Fruit fly (Drosophila melanogaster) Kc167 (cell line): Measurements from ENCODE around the gene CG14341.

Source experiments
- Myc ChIP-seq: fragments of >200 bp; optimal IDR thresholded peaks from 2 replicates; lab custom pipeline; 2017; ENCODE audit warnings: missing external identifiers
- Sin3A ChIP-seq: fragments of >200 bp; optimal IDR thresholded peaks from 2 replicates; lab custom pipeline; 2018; ENCODE audit warnings: missing external identifiers
- h ChIP-seq: fragments of >200 bp; optimal IDR thresholded peaks from 3 replicates; lab custom pipeline; 2018; ENCODE audit warnings: missing external identifiers
- insv ChIP-seq: fragments of >200 bp; optimal IDR thresholded peaks from 3 replicates; lab custom pipeline; 2018; ENCODE audit warnings: missing external identifiers
- psq ChIP-seq: fragments of >200 bp; optimal IDR thresholded peaks from 2 replicates; lab custom pipeline; 2017; ENCODE audit warnings: missing external identifiers
- ttk ChIP-seq: sonication (Bioruptor generic); optimal IDR thresholded peaks from 2 replicates; lab custom pipeline; 2017; ENCODE audit warnings: missing external identifiers

Gene CG14341

DNA sequence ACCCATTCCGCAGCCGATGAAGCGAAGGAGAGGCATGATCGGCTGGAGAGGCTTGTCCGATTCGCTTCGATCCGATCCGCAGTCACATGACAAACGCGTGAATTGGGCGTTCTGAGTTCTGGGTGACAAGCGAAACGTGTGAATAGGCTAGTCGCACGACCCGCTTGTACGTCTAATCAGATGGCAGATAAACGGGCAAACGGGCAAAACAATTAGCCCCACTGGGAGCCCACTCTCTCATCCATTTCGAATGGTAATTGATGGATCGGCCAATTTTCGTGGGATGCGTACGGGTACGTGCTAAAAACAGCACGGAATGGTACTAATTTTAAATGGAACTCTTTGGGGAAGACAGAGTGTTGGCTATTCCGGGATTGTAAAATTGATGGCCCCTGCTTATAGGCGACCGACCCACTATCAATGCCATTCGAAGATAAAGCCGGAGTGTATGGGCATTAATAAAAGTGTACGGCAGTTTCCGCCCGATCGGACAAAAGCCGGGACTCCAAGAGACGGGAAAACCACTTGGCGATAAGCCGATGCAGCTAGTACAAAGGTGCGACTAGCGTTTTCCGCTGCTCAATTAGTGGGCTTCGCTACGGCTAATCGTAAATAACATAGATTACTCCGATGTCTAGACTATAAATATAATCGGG is 38.7 kb upstream of the CG14341 start:
- TF ChIP-seq h: no peak
- no peak for TF ChIP-seq ttk
- TF ChIP-seq Myc (lab: Kevin White, UChicago): no peak
- TF ChIP-seq insv (lab: Kevin White, UChicago): no peak
- TF ChIP-seq psq (lab: Kevin White, UChicago): no peak
- no peak for TF ChIP-seq Sin3A

DNA sequence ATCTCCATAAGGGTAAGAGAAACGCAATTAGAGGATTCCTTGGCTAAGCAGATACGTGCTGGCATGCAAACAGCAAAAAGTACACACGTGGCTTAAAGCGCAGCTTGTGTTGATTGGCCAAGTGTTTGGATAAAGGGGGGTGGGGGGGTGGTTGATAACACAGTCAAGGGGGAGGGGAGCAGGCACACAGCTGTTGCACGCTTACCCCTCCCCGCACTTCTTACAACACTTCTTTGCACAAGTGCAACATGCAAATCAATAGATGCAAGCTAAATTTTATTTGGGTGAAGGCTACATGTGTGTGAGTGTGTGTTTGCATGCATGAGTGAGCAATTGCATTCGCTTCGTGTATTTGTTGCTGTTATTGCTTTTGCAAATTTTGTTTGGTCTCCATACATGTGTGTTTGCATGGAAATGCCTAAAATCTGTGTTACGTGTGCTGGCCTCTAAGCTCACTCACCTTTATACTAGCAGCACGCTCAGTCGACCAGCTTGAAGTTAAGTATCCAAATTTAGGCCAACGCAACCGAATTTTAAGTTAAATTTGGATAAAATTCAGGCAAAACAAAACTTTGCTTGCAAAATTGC is 37.9 kb upstream of the CG14341 start:
- TF ChIP-seq Myc (lab: Kevin White, UChicago): no peak
- no peak for TF ChIP-seq insv (lab: Kevin White, UChicago)
- TF ChIP-seq ttk: no peak
- no peak for TF ChIP-seq Sin3A

DNA sequence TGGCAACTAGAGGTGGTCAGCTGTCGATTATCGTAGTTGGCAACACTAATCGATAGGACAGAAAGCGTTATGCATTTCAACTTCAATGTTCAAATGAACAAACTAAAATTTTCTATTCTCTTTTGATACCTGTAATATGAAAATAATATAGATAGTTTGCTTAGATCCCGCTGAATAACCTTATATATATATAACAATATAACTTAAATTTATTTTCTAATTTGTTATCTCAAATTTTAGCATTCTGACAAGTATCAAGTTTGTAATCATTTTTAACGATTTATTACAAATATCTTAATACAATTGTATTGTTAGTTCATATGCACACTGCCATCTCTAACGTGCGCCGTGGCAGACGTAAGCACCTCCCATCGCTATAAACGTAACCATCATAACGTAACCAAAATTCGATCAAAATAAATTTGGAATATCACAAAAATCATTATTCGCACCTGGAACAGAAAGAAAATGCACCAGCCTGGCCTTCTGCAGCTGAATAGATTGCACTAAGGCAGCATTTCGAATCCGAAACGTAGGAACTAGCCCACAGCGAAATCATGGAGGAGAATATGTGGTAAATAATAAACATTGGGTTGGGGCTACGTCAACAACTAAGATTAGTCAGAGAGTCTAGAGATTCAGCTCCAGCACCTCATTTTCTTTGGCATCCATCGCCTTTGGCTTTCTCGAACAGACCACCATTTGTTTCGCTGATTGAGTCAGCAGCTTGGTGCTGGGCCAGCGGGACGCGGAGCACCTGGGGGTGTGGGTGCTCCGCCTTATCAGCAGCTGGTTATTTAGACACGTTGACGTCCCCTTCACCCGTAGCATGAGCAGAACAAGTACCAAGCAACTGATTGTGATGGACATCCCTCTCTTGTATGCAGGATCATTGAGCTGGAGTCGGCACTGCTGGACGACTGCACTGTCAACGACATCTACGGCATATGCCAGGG is 37.1 kb upstream of the CG14341 start, which contains the start of the genes Pino and TBC1D23:
TSS of gene Pino (minus strand) at position 22 of the 956 bp plus-strand sequence.
TSS of gene TBC1D23 (plus strand) at position 385 of the 956 bp plus-strand sequence.
- TF ChIP-seq h (no peak), ttk (no peak), psq (lab: Kevin White, UChicago) (no peak), insv (lab: Kevin White, UChicago) (no peak), Sin3A (no peak), Myc (lab: Kevin White, UChicago) (no peak)

DNA sequence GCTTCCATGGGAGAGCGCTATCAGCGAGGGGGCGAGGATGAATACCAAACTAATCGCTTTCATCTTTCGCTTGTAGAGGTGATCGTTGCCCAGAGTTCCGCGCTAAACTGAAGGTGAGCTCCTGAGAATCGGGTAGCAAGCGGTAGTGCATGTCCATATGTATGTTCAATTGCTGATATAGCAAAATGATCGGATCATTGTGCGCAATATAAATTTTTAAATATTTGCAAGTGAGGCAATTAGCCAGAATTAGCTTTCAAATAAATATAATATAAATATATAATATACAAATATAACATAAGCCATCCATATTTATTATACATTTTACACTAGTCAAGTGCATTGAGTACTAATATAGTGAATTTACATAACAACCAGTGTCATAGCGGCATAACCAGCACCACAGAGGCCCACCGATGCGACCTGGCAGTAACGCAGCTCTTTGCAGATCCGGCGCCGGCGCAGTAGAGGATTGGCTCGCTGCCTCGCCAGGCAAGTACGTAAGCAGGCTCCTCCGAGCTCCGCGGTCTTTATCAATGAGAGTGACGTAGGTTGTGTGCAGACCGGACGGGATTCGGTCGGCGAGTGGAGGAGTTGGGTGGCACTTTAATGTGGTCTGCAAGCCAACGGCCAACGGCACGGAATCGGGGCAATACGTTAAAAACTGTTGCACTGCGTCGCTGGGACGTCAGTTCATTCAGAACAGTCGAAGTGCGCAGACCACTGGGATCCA is 32.1 kb upstream of the CG14341 start, which contains the start of the genes Iris and CG4577:
TSS of gene Iris (minus strand) at position 88 of the 733 bp plus-strand sequence.
TSS of gene CG4577 (plus strand) at position 683 of the 733 bp plus-strand sequence.
- no peak for TF ChIP-seq h
- no peak for TF ChIP-seq psq (lab: Kevin White, UChicago)
- no peak for TF ChIP-seq Sin3A
- TF ChIP-seq Myc (lab: Kevin White, UChicago): no peak
- TF ChIP-seq insv (lab: Kevin White, UChicago): no peak
- TF ChIP-seq ttk: no peak

DNA sequence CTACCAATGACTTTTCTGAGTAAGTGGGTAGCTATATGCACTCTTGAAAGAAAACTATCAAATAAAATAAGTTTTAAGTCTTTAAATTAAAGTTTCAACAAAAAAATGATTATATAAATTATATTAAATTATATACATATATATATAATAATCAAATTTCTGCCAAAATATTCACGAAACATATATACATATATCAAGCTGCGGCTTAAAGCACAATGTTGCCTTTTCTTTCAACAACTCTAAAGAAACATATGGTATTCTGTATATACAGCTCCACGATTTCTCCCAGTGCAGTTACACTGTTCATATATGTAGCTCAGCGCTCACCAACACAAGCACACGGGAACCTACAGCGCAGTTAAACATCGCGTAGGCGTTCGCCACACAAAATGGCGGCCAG is 30.8 kb upstream of the CG14341 start:
- TF ChIP-seq Sin3A (no peak), h (no peak)

DNA sequence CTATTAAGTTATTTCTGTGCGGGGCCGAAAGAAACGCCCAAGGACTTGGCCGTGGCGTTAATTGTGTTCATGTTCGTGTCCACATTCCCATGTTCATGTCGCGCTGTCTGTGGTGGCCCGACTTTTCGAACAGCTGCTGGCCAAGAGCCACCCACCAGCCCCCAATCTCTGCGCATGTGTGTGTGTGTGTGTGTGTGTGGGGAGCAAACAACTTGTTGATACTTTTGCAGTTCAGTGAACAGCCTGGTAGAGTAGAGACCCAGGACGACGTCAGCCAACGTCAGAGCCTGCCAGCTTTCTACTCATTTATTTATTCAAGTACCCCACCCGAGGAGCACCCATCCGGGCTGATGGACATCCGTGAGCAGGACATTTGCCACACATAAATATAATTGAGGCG is 29.3 kb upstream of the CG14341 start:
- no peak for TF ChIP-seq psq (lab: Kevin White, UChicago)
- TF ChIP-seq h: no peak
- no peak for TF ChIP-seq Myc (lab: Kevin White, UChicago)
- no peak for TF ChIP-seq insv (lab: Kevin White, UChicago)
- TF ChIP-seq Sin3A: no peak
- no peak for TF ChIP-seq ttk

DNA sequence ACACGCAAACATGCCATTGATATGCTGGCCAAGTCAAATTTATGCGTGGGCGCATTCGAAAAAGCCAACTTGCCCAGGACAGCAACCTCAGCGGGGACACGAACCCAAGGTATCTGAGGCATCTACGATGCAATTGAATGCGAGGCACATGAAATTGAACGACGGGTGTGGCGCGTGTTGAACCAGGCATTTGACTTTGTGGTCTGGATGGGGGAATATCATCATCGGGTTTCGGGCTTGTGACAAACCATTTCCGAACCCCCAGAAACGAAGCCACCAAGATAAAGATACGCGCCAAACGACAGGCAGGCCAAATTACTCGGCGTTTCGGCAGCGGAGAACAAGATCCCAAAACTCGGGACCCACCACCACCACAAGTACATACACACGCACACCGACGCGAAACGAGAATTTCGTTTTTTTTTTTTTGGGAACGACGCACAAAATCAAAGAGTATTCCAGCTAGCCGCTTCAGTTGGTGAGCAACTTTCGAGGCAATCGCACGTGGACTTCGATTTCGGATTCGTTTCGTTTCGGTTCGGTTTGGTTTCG is 23.5 kb upstream of the CG14341 start, which contains the start of gene MFS3:
TSS of gene MFS3 (plus strand) at position 472 of the 552 bp plus-strand sequence.
- TF ChIP-seq Myc (lab: Kevin White, UChicago) (no peak), h (no peak), ttk (no peak), insv (lab: Kevin White, UChicago) (no peak), Sin3A (no peak), psq (lab: Kevin White, UChicago) (no peak)

DNA sequence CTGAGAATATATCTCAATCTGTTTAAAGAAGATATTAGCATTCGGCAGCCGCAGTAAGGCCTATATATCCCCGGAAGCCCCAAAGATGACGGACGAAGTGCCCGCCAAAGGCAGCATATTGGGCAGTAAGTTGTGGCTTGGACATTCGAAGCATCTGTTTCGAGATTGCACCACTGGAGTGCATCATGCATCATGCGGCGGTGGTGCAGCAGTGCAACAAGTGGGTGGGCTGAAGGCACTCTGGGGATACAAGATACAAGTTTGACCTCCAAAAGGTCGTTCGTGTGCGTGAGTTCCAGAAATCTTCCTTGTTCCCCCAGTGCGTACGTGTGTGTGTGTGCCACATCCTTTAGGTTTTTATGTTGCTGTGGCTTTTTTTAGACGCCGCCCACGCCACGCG is 23.0 kb upstream of the CG14341 start:
- TF ChIP-seq Myc (lab: Kevin White, UChicago) (no peak), Sin3A (no peak), ttk (no peak), psq (lab: Kevin White, UChicago) (no peak), insv (lab: Kevin White, UChicago) (no peak), h (no peak)

DNA sequence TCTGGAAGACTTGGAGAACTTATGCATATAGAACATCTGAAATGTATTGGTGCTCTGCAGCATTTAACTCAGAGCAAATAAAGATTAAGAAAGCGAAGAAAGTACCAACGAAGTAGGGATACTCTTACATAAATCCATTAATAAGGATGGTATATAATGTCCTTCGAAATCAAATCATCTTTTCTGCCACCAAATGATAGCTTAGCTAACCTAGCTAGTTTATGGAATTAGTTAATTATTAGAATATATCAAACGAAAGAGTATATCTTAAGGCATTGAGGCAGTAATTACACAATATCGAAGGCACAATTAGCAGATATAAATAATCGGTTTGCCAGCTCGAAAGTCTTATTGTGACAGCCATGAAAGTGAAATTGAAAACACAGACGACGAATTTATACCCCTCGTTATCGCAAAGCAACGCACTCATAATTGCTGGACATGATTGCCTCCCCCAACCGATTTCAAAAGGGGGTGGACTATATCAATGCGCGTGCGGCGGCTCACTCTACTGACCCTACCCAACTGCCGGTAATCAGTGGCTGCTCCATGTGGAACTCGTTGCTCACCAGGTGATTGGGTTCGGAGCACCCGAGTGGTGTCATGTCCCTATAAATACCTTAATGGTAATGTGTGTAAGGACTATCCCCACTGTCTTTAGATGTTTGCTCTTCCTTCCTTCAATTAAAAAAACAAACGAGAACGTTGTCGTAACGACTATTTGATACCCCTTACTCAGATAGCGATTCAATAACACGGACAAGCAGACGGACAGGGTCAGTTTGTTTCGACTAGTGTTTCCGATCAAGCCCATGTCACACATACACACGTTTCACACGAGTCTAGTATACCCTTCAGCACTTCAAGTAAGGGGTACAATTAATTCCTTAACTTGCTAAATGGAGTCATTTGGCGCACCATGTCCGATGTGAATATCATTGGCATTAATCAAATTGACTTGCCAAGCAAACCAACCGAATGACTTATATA is 21.6 kb upstream of the CG14341 start:
- TF ChIP-seq insv (lab: Kevin White, UChicago): no peak
- no peak for TF ChIP-seq psq (lab: Kevin White, UChicago)
- TF ChIP-seq ttk: no peak
- no peak for TF ChIP-seq Sin3A
- TF ChIP-seq Myc (lab: Kevin White, UChicago): no peak
- TF ChIP-seq h: no peak

DNA sequence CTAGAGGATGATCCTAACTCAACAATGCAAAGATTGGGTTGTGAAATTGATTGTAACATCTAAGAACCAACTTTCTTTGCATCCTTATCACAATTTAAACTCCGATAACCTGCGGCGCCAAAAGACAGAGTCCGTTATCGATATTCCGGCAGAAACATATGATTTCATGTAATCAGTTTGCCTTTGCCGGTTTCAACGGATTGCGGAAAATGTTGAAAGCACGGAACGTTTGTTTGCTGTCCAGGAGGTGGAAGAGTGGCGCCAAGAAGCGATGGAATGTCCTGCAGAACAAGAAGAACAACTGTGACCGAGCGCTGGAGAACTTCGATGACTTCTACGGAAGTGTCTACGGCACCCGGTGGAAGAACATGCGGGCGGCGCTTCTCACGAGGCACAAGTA is 18.6 kb upstream of the CG14341 start:
- no peak for TF ChIP-seq h
- no peak for TF ChIP-seq Sin3A
- no peak for TF ChIP-seq ttk
- TF ChIP-seq psq (lab: Kevin White, UChicago): no peak
- no peak for TF ChIP-seq Myc (lab: Kevin White, UChicago)
- no peak for TF ChIP-seq insv (lab: Kevin White, UChicago)
